Comparison of ENCODE assay signal across 4 fruit fly cellular contexts in genomic region chr3R:19112372-19112771, dm6.
TF ChIP-seq lines count a peak whose summit lies in the region.

No protein-coding gene starts in this region.

- no peak for TF ChIP-seq CTCF in whole organism, embryonic (GFP tag; optimal IDR thresholded peaks at IDR 0.05; lab: Kevin White, UChicago)

TF ChIP-seq in whole organism, adult, 20 proteins besides CTCF, POLR2A, EP300 and RAD21:
- TF ChIP-seq CG1620 (GFP tag; optimal IDR thresholded peaks at IDR 0.05; lab: Kevin White, UChicago) (no peak), tj (GFP tag; optimal IDR thresholded peaks at IDR 0.05; lab: Kevin White, UChicago) (peak; percentile 74)

TF ChIP-seq in whole organism, embryonic, 481 proteins besides CTCF, POLR2A, EP300 and RAD21:
- no peak for TF ChIP-seq CG8765 (GFP tag; IDR thresholded peaks at IDR 0.05; lab: Robert Waterston, UW)
- TF ChIP-seq CG10321 (GFP tag; IDR thresholded peaks at IDR 0.05; lab: Robert Waterston, UW): no peak
- TF ChIP-seq CG4617 (GFP tag; optimal IDR thresholded peaks at IDR 0.05; lab: Kevin White, UChicago; ENCODE audit: borderline replicate concordance): no peak
- TF ChIP-seq nom (GFP tag; optimal IDR thresholded peaks at IDR 0.05; lab: Kevin White, UChicago): peak; percentile 4
- TF ChIP-seq az2 (GFP tag; optimal IDR thresholded peaks at IDR 0.05; lab: Kevin White, UChicago): no peak
- TF ChIP-seq chn (GFP tag; optimal IDR thresholded peaks at IDR 0.05; lab: Kevin White, UChicago): no peak
- TF ChIP-seq CG3726 (GFP tag; IDR thresholded peaks at IDR 0.05; lab: Robert Waterston, UW): no peak

TF ChIP-seq in whole organism, prepupa, 60 proteins besides CTCF, POLR2A, EP300 and RAD21:
- TF ChIP-seq CG6163 (GFP tag; IDR thresholded peaks at IDR 0.05; lab: Robert Waterston, UW): peak; percentile 17; the same call in 1 of the 3 replicates
- no peak for TF ChIP-seq CG16779 (tag; optimal IDR thresholded peaks at IDR 0.05; lab: Kevin White, UChicago)
- TF ChIP-seq CG6854 (GFP tag; optimal IDR thresholded peaks at IDR 0.05; lab: Kevin White, UChicago): peak; percentile 55
- no peak for TF ChIP-seq Hr4 (GFP tag; optimal IDR thresholded peaks at IDR 0.05; lab: Kevin White, UChicago)
- no peak for TF ChIP-seq Ets96B (tag; optimal IDR thresholded peaks at IDR 0.05; lab: Kevin White, UChicago)
- no peak for TF ChIP-seq Eip93F (GFP tag; optimal IDR thresholded peaks at IDR 0.05; lab: Kevin White, UChicago)
- TF ChIP-seq CG32006 (GFP tag; optimal IDR thresholded peaks at IDR 0.05; lab: Kevin White, UChicago): no peak
- TF ChIP-seq dac (GFP tag; optimal IDR thresholded peaks at IDR 0.05; lab: Kevin White, UChicago): no peak
- no peak for TF ChIP-seq CG10669 (GFP tag; optimal IDR thresholded peaks at IDR 0.05; lab: Kevin White, UChicago)
- TF ChIP-seq CG1621 (tag; optimal IDR thresholded peaks at IDR 0.05; lab: Kevin White, UChicago): peak; percentile 28
- TF ChIP-seq lz (GFP tag; optimal IDR thresholded peaks at IDR 0.05; lab: Kevin White, UChicago): no peak
- no peak for TF ChIP-seq acj6 (GFP tag; optimal IDR thresholded peaks at IDR 0.05; lab: Kevin White, UChicago)
- TF ChIP-seq Blimp-1 (GFP tag; optimal IDR thresholded peaks at IDR 0.05; lab: Kevin White, UChicago): peak; percentile 17

TF ChIP-seq in whole organism, pupa, 21 proteins besides CTCF, POLR2A, EP300 and RAD21:
- TF ChIP-seq fd96Ca (GFP tag; IDR thresholded peaks at IDR 0.05; lab: Robert Waterston, UW): 0 out of 3 replicates have a peak, but pooled peaks have one; percentile 21
- peak; percentile 76 for TF ChIP-seq EcR (GFP tag; optimal IDR thresholded peaks at IDR 0.05; lab: Kevin White, UChicago)
- peak; percentile 4 for TF ChIP-seq CG13204 (GFP tag; optimal IDR thresholded peaks at IDR 0.05; lab: Kevin White, UChicago)
- no peak for TF ChIP-seq CG32121 (GFP tag; IDR thresholded peaks at IDR 0.05; lab: Robert Waterston, UW)
- no peak for TF ChIP-seq CG15710 (tag; optimal IDR thresholded peaks at IDR 0.05; lab: Kevin White, UChicago)
- TF ChIP-seq CG8159 (tag; optimal IDR thresholded peaks at IDR 0.05; lab: Kevin White, UChicago): no peak
- no peak for TF ChIP-seq CG8301 (tag; optimal IDR thresholded peaks at IDR 0.05; lab: Kevin White, UChicago)
- TF ChIP-seq CG14655 (GFP tag; optimal IDR thresholded peaks at IDR 0.05; lab: Kevin White, UChicago): no peak
- no peak for TF ChIP-seq Snoo (tag; optimal IDR thresholded peaks at IDR 0.05; lab: Kevin White, UChicago)
